Fruit fly (Drosophila melanogaster) whole organism, wandering third instar larva: ENCODE data around the gene EndoGI.

ENCODE experiments used
- Abd-B ChIP-seq: fragments of >200 bp; optimal IDR thresholded peaks from 2 replicates; lab custom pipeline; 2017; ENCODE audit warnings: missing biosample characterization, missing genetic modification characterization
- CG32264 ChIP-seq: fragments of 200-800 bp; sonication (Bioruptor generic); optimal IDR thresholded peaks from 2 replicates; lab custom pipeline; 2016; ENCODE audit warnings: missing biosample characterization, missing genetic modification characterization
- CG9705 ChIP-seq: fragments of 200-800 bp; sonication (Bioruptor generic); optimal IDR thresholded peaks from 2 replicates; lab custom pipeline; 2018; ENCODE audit warnings: missing biosample characterization, mild to moderate bottlenecking, missing genetic modification characterization
- CrebA ChIP-seq: fragments of 200-800 bp; sonication (Bioruptor generic); optimal IDR thresholded peaks from 2 replicates; lab custom pipeline; 2016; ENCODE audit warnings: missing biosample characterization, mild to moderate bottlenecking, missing genetic modification characterization, borderline replicate concordance
- Dfd ChIP-seq: fragments of >200 bp; optimal IDR thresholded peaks from 2 replicates; lab custom pipeline; 2017; ENCODE audit warnings: missing biosample characterization, missing genetic modification characterization
- Dif ChIP-seq: fragments of 200-275, 200-300 bp; sonication (Bioruptor generic); optimal IDR thresholded peaks from 2 replicates; lab custom pipeline; 2018; ENCODE audit warnings: missing biosample characterization, missing genetic modification characterization; ENCODE audit not compliant: partially characterized antibody
- GATAd ChIP-seq: sonication (Bioruptor generic); optimal IDR thresholded peaks from 2 replicates; lab custom pipeline; 2016; ENCODE audit warnings: missing biosample characterization, missing genetic modification characterization
- HLH106 ChIP-seq: fragments of 200-800 bp; optimal IDR thresholded peaks from 3 replicates; lab custom pipeline; 2019; ENCODE audit warnings: missing biosample characterization, mild to moderate bottlenecking, missing genetic modification characterization, moderate library complexity
- Hnf4 ChIP-seq: fragments of 200-800 bp; sonication (Bioruptor generic); optimal IDR thresholded peaks from 2 replicates; lab custom pipeline; 2016; ENCODE audit warnings: missing biosample characterization, mild to moderate bottlenecking, missing genetic modification characterization
- Hr78 ChIP-seq: fragments of >200 bp; optimal IDR thresholded peaks from 2 replicates; lab custom pipeline; 2017; ENCODE audit warnings: missing biosample characterization, missing genetic modification characterization
- Hr83 ChIP-seq: fragments of 200-300 bp; sonication (Bioruptor generic); optimal IDR thresholded peaks from 2 replicates; lab custom pipeline; 2016; ENCODE audit warnings: missing biosample characterization, mild to moderate bottlenecking, missing genetic modification characterization, moderate library complexity; ENCODE audit not compliant: poor library complexity, severe bottlenecking
- Jra ChIP-seq: sonication (Bioruptor generic); optimal IDR thresholded peaks from 2 replicates; lab custom pipeline; 2016; ENCODE audit warnings: missing biosample characterization, missing genetic modification characterization
- Mio ChIP-seq: sonication (Bioruptor generic); optimal IDR thresholded peaks from 2 replicates; lab custom pipeline; 2016; ENCODE audit warnings: missing biosample characterization, missing genetic modification characterization
- Myc ChIP-seq: fragments of >200 bp; optimal IDR thresholded peaks from 2 replicates; lab custom pipeline; 2017
- N ChIP-seq: fragments of >200 bp; optimal IDR thresholded peaks from 2 replicates; lab custom pipeline; 2018; ENCODE audit warnings: missing biosample characterization, missing external identifiers, missing genetic modification characterization
- OdsH ChIP-seq: fragments of 200-800 bp; sonication (Bioruptor generic); optimal IDR thresholded peaks from 2 replicates; lab custom pipeline; 2016; ENCODE audit warnings: missing biosample characterization, mild to moderate bottlenecking, missing genetic modification characterization
- Rel ChIP-seq, 2 experiments: fragments of 200-800 bp; sonication (Bioruptor generic) in 1 of 2; optimal IDR thresholded peaks; 2 replicates in 1 of 2; 3 replicates in 1 of 2; lab custom pipeline; 2016 to 2019; ENCODE audit warnings: mild to moderate bottlenecking in 2 of 2, missing biosample characterization in 2 of 2, missing genetic modification characterization in 2 of 2, moderate library complexity in 1 of 2
- Sp1 ChIP-seq: fragments of 200-800 bp; sonication (Bioruptor generic); optimal IDR thresholded peaks from 3 replicates; lab custom pipeline; 2019; ENCODE audit warnings: missing biosample characterization, mild to moderate bottlenecking, missing genetic modification characterization, moderate library complexity
- Vsx2 ChIP-seq: fragments of 200-300, 225-300 bp; sonication (Bioruptor generic); optimal IDR thresholded peaks from 2 replicates; lab custom pipeline; 2018; ENCODE audit warnings: missing biosample characterization, missing genetic modification characterization; ENCODE audit not compliant: partially characterized antibody
- br ChIP-seq: fragments of 200-800 bp; sonication (Bioruptor generic); optimal IDR thresholded peaks from 2 replicates; lab custom pipeline; 2016; ENCODE audit warnings: missing biosample characterization, missing genetic modification characterization
- brk ChIP-seq: fragments of 200-800 bp; sonication (Bioruptor generic); optimal IDR thresholded peaks from 2 replicates; lab custom pipeline; 2016; ENCODE audit warnings: missing biosample characterization, mild to moderate bottlenecking, missing genetic modification characterization
- dl ChIP-seq, 2 experiments: fragments of 175-275, 200-275 bp in 1 of 2; fragments of 200-275 bp in 1 of 2; sonication (Bioruptor generic); optimal IDR thresholded peaks; lab custom pipeline; 2018; ENCODE audit warnings: mild to moderate bottlenecking in 2 of 2, missing biosample characterization in 2 of 2, missing genetic modification characterization in 2 of 2, moderate library complexity in 2 of 2; ENCODE audit not compliant: partially characterized antibody in 2 of 2, insufficient read depth in 1 of 2
- dmrt93B ChIP-seq: fragments of 200-800 bp; sonication (Bioruptor generic); optimal IDR thresholded peaks from 2 replicates; lab custom pipeline; 2018; ENCODE audit warnings: missing biosample characterization, mild to moderate bottlenecking, missing genetic modification characterization
- dsf ChIP-seq: sonication (Bioruptor generic); optimal IDR thresholded peaks from 2 replicates; lab custom pipeline; 2016; ENCODE audit warnings: missing biosample characterization, missing genetic modification characterization, borderline replicate concordance
- ey ChIP-seq: fragments of 200-800 bp; sonication (Bioruptor generic); optimal IDR thresholded peaks from 2 replicates; lab custom pipeline; 2016; ENCODE audit warnings: missing biosample characterization, missing genetic modification characterization
- foxo ChIP-seq, 2 experiments: fragments of 200-800 bp; sonication (Bioruptor generic); optimal IDR thresholded peaks; 2 replicates in 1 of 2; 3 replicates in 1 of 2; lab custom pipeline; 2016 to 2017; ENCODE audit warnings: missing biosample characterization in 2 of 2, missing genetic modification characterization in 2 of 2
- fru ChIP-seq: fragments of 200-800 bp; sonication (Bioruptor generic); optimal IDR thresholded peaks from 3 replicates; lab custom pipeline; 2016; ENCODE audit warnings: missing biosample characterization, mild to moderate bottlenecking, missing genetic modification characterization
- h ChIP-seq: fragments of 200-800 bp; sonication (Bioruptor generic); optimal IDR thresholded peaks from 3 replicates; lab custom pipeline; 2016; ENCODE audit warnings: missing biosample characterization, mild to moderate bottlenecking, missing genetic modification characterization
- jim ChIP-seq: fragments of 175-275, 200-325 bp; sonication (Bioruptor generic); optimal IDR thresholded peaks from 2 replicates; lab custom pipeline; 2016; ENCODE audit warnings: missing biosample characterization, mild to moderate bottlenecking, missing genetic modification characterization
- lola ChIP-seq: fragments of >200 bp; optimal IDR thresholded peaks from 2 replicates; lab custom pipeline; 2017; ENCODE audit warnings: missing biosample characterization, missing genetic modification characterization
- pan ChIP-seq: fragments of >200 bp; optimal IDR thresholded peaks from 2 replicates; lab custom pipeline; 2017
- psq ChIP-seq: fragments of 200-800 bp; sonication (Bioruptor generic); optimal IDR thresholded peaks from 3 replicates; lab custom pipeline; 2017; ENCODE audit warnings: missing biosample characterization, mild to moderate bottlenecking, missing genetic modification characterization, moderate library complexity
- rgr ChIP-seq: fragments of 200-800 bp; sonication (Bioruptor generic); optimal IDR thresholded peaks from 3 replicates; lab custom pipeline; 2016; ENCODE audit warnings: missing biosample characterization, mild to moderate bottlenecking, missing genetic modification characterization
- sage ChIP-seq: fragments of 200-800 bp; sonication (Bioruptor generic); optimal IDR thresholded peaks from 2 replicates; lab custom pipeline; 2016; ENCODE audit warnings: missing biosample characterization, mild to moderate bottlenecking, missing genetic modification characterization
- sv ChIP-seq: fragments of 200-800 bp; sonication (Bioruptor generic); optimal IDR thresholded peaks from 3 replicates; lab custom pipeline; 2016; ENCODE audit warnings: missing biosample characterization, missing genetic modification characterization
- tai ChIP-seq: sonication (Bioruptor generic); optimal IDR thresholded peaks from 2 replicates; lab custom pipeline; 2016; ENCODE audit warnings: missing biosample characterization, missing genetic modification characterization
- usp ChIP-seq: fragments of >200 bp; optimal IDR thresholded peaks from 2 replicates; lab custom pipeline; 2017; ENCODE audit warnings: missing biosample characterization, missing genetic modification characterization
- woc ChIP-seq: sonication (Bioruptor generic); optimal IDR thresholded peaks from 2 replicates; lab custom pipeline; 2016; ENCODE audit warnings: missing biosample characterization, mild to moderate bottlenecking, missing genetic modification characterization

The EndoGI gene

DNA sequence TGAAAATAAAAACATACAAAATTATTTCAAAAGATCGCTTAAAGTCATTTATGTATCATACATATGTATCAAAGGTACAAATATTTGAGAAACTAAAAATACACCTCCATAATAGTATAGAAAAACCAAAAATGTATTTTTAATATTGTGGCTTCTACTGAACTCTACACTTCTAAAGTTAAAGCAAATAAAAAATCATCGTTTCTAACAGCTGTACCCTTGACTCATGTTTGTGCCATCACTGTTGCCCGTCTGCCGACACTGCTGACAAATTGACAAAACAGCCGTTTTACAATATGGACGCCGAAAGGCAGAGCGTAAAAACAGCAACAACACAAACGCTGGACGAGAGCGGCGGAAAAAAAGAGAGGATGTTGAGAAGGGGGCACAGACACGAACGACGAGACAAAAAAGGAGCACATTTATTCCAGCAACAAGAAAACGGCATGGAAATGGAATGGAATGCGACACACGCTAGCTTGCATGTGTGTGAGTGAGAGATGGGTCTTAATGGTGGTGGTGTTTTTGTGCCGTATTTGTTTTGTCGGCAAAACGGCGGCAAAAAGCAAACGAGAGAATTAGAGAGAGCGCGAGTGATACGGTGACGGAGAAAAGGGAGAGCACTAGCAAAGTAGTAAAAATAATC lies 29.0 kb downstream of the EndoGI start (continued):
- peak; percentile 86 for TF ChIP-seq CrebA (GFP tag; lab: Kevin White, UChicago)
- TF ChIP-seq, all 38 proteins: peak for 23

DNA sequence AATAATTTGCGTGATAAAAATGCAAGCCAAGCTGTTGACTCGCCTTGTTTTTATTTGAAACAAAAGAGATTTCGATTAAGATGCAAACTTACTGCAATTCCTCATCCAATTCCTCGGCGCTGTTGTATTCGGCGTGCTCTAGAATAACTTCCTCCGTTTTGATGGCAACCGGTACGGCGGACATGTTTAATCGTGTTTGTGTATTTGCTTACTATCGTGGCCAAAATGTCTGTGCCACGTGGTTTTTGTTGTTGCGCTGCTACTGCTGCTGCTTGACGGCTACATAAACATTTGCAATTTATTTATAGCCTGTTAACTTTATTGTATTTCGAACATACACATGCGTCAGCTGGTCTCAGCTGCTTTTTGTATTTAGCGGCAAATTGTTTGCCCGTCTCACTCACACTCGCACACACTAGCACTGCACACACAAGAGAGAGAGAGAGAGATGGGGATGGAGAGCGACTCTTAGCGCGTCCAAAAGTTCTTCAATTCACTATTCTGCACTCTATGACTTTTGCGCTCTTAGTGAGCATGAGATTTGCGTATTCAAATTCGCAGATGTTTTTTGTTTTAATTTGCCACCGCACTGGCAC lies 29.6 kb downstream of the EndoGI start:
- TF ChIP-seq dl (GFP tag; optimal IDR thresholded peaks at IDR 0.05; lab: Kevin White, UChicago; ENCODE audit: insufficient read depth in 1 of 2, partially characterized antibody in 2 of 2) (peak in 1 of 2 experiments; percentile 18), woc (no peak)

- peak; percentile 63 for TF ChIP-seq sage (GFP tag; lab: Kevin White, UChicago)
- peak; percentile 64 for TF ChIP-seq GATAd (GFP tag; lab: Kevin White, UChicago)
- peak; percentile 86 for TF ChIP-seq rgr (GFP tag; lab: Kevin White, UChicago)
- peak; percentile 74 for TF ChIP-seq OdsH (GFP tag; lab: Kevin White, UChicago)
- no peak for TF ChIP-seq Dfd
- TF ChIP-seq br (GFP tag; lab: Kevin White, UChicago), result peak; percentile 76
- TF ChIP-seq Myc (lab: Kevin White, UChicago), result peak; percentile 86
- peak; percentile 85 for TF ChIP-seq Jra
- peak; percentile 84 for TF ChIP-seq Dif (GFP tag; lab: Kevin White, UChicago)
- TF ChIP-seq HLH106 (tag; lab: Kevin White, UChicago), result peak; percentile 64
- no peak for TF ChIP-seq Abd-B
- TF ChIP-seq ey, result peak; percentile 76
- TF ChIP-seq pan (lab: Kevin White, UChicago), result no peak
- TF ChIP-seq h (GFP tag; lab: Kevin White, UChicago), result peak; percentile 86
- peak; percentile 80 for TF ChIP-seq brk (GFP tag; lab: Kevin White, UChicago)
- TF ChIP-seq jim (GFP tag; lab: Kevin White, UChicago), result peak; percentile 90
- TF ChIP-seq dl (GFP tag; optimal IDR thresholded peaks at IDR 0.05; lab: Kevin White, UChicago; ENCODE audit: insufficient read depth in 1 of 2, partially characterized antibody in 2 of 2), result peak in 1 of 2 experiments; percentile 62
- TF ChIP-seq fru (GFP tag; lab: Kevin White, UChicago), result peak; percentile 73
- TF ChIP-seq foxo (GFP tag; optimal IDR thresholded peaks at IDR 0.05; lab: Kevin White, UChicago), result peak; percentile 66 to 88
- peak; percentile 97 for TF ChIP-seq Hr83 (GFP tag; lab: Kevin White, UChicago)
- TF ChIP-seq lola (GFP tag; lab: Kevin White, UChicago), result no peak
- TF ChIP-seq Sp1 (GFP tag; lab: Kevin White, UChicago), result peak; percentile 61
- TF ChIP-seq CrebA (GFP tag; lab: Kevin White, UChicago), result no peak
- peak; percentile 48 for TF ChIP-seq woc
- peak; percentile 53 for TF ChIP-seq Mio (GFP tag; lab: Kevin White, UChicago)
- peak; percentile 44 for TF ChIP-seq CG32264 (GFP tag; lab: Kevin White, UChicago)
- no peak for TF ChIP-seq N (GFP tag; lab: Kevin White, UChicago)
- TF ChIP-seq usp (GFP tag; lab: Kevin White, UChicago), result no peak
- peak; percentile 93 for TF ChIP-seq sv (GFP tag; lab: Kevin White, UChicago)
- no peak for TF ChIP-seq Hr78
- TF ChIP-seq dsf (GFP tag; lab: Kevin White, UChicago), result peak; percentile 73
- peak; percentile 58 for TF ChIP-seq CG9705 (GFP tag; lab: Kevin White, UChicago)
- peak; percentile 51 for TF ChIP-seq Rel (GFP tag; optimal IDR thresholded peaks at IDR 0.05; lab: Kevin White, UChicago)
- peak; percentile 47 for TF ChIP-seq Rel (tag; optimal IDR thresholded peaks at IDR 0.05; lab: Kevin White, UChicago)
- TF ChIP-seq Vsx2 (GFP tag; lab: Kevin White, UChicago), result peak; percentile 98
- TF ChIP-seq tai (GFP tag; lab: Kevin White, UChicago), result peak; percentile 97
- TF ChIP-seq Hnf4 (GFP tag; lab: Kevin White, UChicago), result peak; percentile 92
- peak; percentile 42 for TF ChIP-seq dmrt93B (GFP tag; lab: Kevin White, UChicago)
- peak; percentile 34 for TF ChIP-seq psq (GFP tag; lab: Kevin White, UChicago)
Measured at dm6 chr2L:16287602-16288392, 30.3 kb downstream of the EndoGI start, which contains the start of the genes crp and pkaap. Gene crp, minus strand, starts transcription at chr2L:16287730. Gene pkaap, plus strand, starts transcription at chr2L:16288290.
